Fruit fly (Drosophila melanogaster) whole organism, embryonic: ENCODE measurements around the gene Ctr9.

ENCODE experiments used
- ATbp ChIP-seq: fragments of 200-800 bp; sonication (Bioruptor generic); optimal IDR thresholded peaks from 2 replicates; lab custom pipeline; 2017; ENCODE audit warnings: missing biosample characterization, mild to moderate bottlenecking, missing genetic modification characterization, missing genetic modification reagents
- Atf6 ChIP-seq: fragments of 200-800 bp; sonication (Bioruptor generic); IDR thresholded peaks from 2 replicates; pipeline ENCODE4 v1.3.6; 2022; ENCODE audit warnings: missing biosample characterization, missing genetic modification characterization
- BEAF-32 ChIP-seq: fragments of 200-800 bp; sonication (Bioruptor generic); optimal IDR thresholded peaks from 3 replicates; lab custom pipeline; 2017; ENCODE audit warnings: missing biosample characterization, missing genetic modification characterization, mild to moderate bottlenecking, moderate library complexity, missing genetic modification reagents
- CG10654 ChIP-seq: fragments of 200-800 bp; sonication (Bioruptor generic); optimal IDR thresholded peaks from 2 replicates; lab custom pipeline; 2016; ENCODE audit warnings: missing biosample characterization, missing genetic modification characterization
- CG11696 ChIP-seq: fragments of 200-800 bp; sonication (Bioruptor generic); IDR thresholded peaks from 2 replicates; pipeline ENCODE4 v1.3.6; 2022; ENCODE audit warnings: missing biosample characterization, missing genetic modification characterization
- CG11723 ChIP-seq: fragments of 200-800 bp; sonication (Bioruptor generic); optimal IDR thresholded peaks from 2 replicates; lab custom pipeline; 2017; ENCODE audit warnings: missing biosample characterization, mild to moderate bottlenecking, missing genetic modification characterization
- CG12071 ChIP-seq: fragments of 200-800 bp; sonication (Bioruptor generic); optimal IDR thresholded peaks from 3 replicates; lab custom pipeline; 2018; ENCODE audit warnings: missing biosample characterization, mild to moderate bottlenecking, missing genetic modification characterization
- CG1233 ChIP-seq: fragments of 200-800 bp; sonication (Bioruptor generic); optimal IDR thresholded peaks from 4 replicates; lab custom pipeline; 2018; ENCODE audit warnings: missing biosample characterization, mild to moderate bottlenecking, missing genetic modification characterization
- CG12391 ChIP-seq: fragments of 200-800 bp; sonication (Bioruptor generic); optimal IDR thresholded peaks from 3 replicates; lab custom pipeline; 2018; ENCODE audit warnings: missing biosample characterization, mild to moderate bottlenecking, missing genetic modification characterization, moderate library complexity
- CG12769 ChIP-seq: fragments of 200-800 bp; sonication (Bioruptor generic); optimal IDR thresholded peaks from 2 replicates; lab custom pipeline; 2019; ENCODE audit warnings: missing biosample characterization, mild to moderate bottlenecking, missing genetic modification characterization, moderate library complexity
- CG14441 ChIP-seq: fragments of 200-800 bp; sonication (Bioruptor generic); IDR thresholded peaks from 2 replicates; pipeline ENCODE4 v1.3.6; 2022; ENCODE audit warnings: missing biosample characterization, missing genetic modification characterization
- CG15696 ChIP-seq: fragments of 200-800 bp; sonication (Bioruptor generic); optimal IDR thresholded peaks from 2 replicates; lab custom pipeline; 2019; ENCODE audit warnings: missing biosample characterization, mild to moderate bottlenecking, missing genetic modification characterization, moderate library complexity
- CG1603 ChIP-seq: fragments of 200-800 bp; sonication (Bioruptor generic); optimal IDR thresholded peaks from 2 replicates; lab custom pipeline; 2019; ENCODE audit warnings: missing biosample characterization, mild to moderate bottlenecking, missing genetic modification characterization, moderate library complexity
- CG16813 ChIP-seq: fragments of 200-800 bp; sonication (Bioruptor generic); IDR thresholded peaks from 3 replicates; pipeline ENCODE4 v1.3.6; 2022; ENCODE audit warnings: missing biosample characterization, missing genetic modification characterization; ENCODE audit not compliant: partially characterized antibody
- CG18011 ChIP-seq: fragments of 200-800 bp; sonication (Bioruptor generic); optimal IDR thresholded peaks from 2 replicates; lab custom pipeline; 2017; ENCODE audit warnings: missing biosample characterization, missing genetic modification characterization, mild to moderate bottlenecking, moderate library complexity, missing genotype
- CG18476 ChIP-seq: fragments of 200-800 bp; sonication (Bioruptor generic); optimal IDR thresholded peaks from 2 replicates; lab custom pipeline; 2016; ENCODE audit warnings: missing biosample characterization, mild to moderate bottlenecking, missing genetic modification characterization
- CG30403 ChIP-seq: fragments of 200-800 bp; sonication (Bioruptor generic); optimal IDR thresholded peaks from 3 replicates; lab custom pipeline; 2016; ENCODE audit warnings: missing biosample characterization, missing genetic modification characterization
- CG31224 ChIP-seq: fragments of 200-800 bp; sonication (Bioruptor generic); IDR thresholded peaks from 2 replicates; pipeline ENCODE4 v1.3.6; 2022; ENCODE audit warnings: missing biosample characterization, missing genetic modification characterization
- CG3726 ChIP-seq: fragments of 200-800 bp; sonication (Bioruptor generic); IDR thresholded peaks from 3 replicates; pipeline ENCODE4, ENCODE4 v1.3.6; 2022; ENCODE audit warnings: missing biosample characterization, missing genetic modification characterization
- CG3847 ChIP-seq: fragments of 200-800 bp; sonication (Bioruptor generic); IDR thresholded peaks from 2 replicates; pipeline ENCODE4 v1.3.6; 2022; ENCODE audit warnings: missing biosample characterization, missing genetic modification characterization
- CG4360 ChIP-seq: fragments of 200-800 bp; sonication (Bioruptor generic); IDR thresholded peaks from 2 replicates; pipeline ENCODE4 v1.3.6; 2022; ENCODE audit warnings: missing biosample characterization, missing genetic modification characterization
- CG4707 ChIP-seq: fragments of 200-800 bp; sonication (Bioruptor generic); optimal IDR thresholded peaks from 2 replicates; lab custom pipeline; 2018; ENCODE audit warnings: missing biosample characterization, mild to moderate bottlenecking, missing genetic modification characterization, moderate library complexity
- CG4730 ChIP-seq: fragments of 200-800 bp; sonication (Bioruptor generic); IDR thresholded peaks from 2 replicates; pipeline ENCODE4 v1.3.6; 2022; ENCODE audit warnings: missing biosample characterization, missing genetic modification characterization
- CG6765 ChIP-seq: fragments of 200-800 bp; sonication (Bioruptor generic); optimal IDR thresholded peaks from 3 replicates; lab custom pipeline; 2017; ENCODE audit warnings: missing biosample characterization, mild to moderate bottlenecking, missing genetic modification characterization
- CG9437 ChIP-seq: fragments of 200-800 bp; sonication (Bioruptor generic); optimal IDR thresholded peaks from 2 replicates; lab custom pipeline; 2018; ENCODE audit warnings: missing biosample characterization, mild to moderate bottlenecking, missing genetic modification characterization
- Deaf1 ChIP-seq: fragments of 200-800 bp; optimal IDR thresholded peaks from 3 replicates; lab custom pipeline; 2019; ENCODE audit warnings: missing biosample characterization, mild to moderate bottlenecking, missing genetic modification characterization, moderate library complexity
- E2f2 ChIP-seq: fragments of 200-800 bp; sonication (Bioruptor generic); IDR thresholded peaks from 2 replicates; pipeline ENCODE4 v1.3.6; 2022; ENCODE audit warnings: missing biosample characterization, missing genetic modification characterization
- Fer1 ChIP-seq: fragments of 200-800 bp; sonication (Bioruptor generic); optimal IDR thresholded peaks from 2 replicates; lab custom pipeline; 2017; ENCODE audit warnings: missing biosample characterization, mild to moderate bottlenecking, missing genetic modification characterization
- Fer2 ChIP-seq: fragments of 200-800 bp; sonication (Bioruptor generic); optimal IDR thresholded peaks from 2 replicates; lab custom pipeline; 2018; ENCODE audit warnings: missing biosample characterization, mild to moderate bottlenecking, missing genetic modification characterization, moderate library complexity
- HLH3B ChIP-seq: fragments of 200-800 bp; sonication (Bioruptor generic); IDR thresholded peaks from 2 replicates; pipeline ENCODE4 v1.3.6; 2022; ENCODE audit warnings: missing biosample characterization, missing genetic modification characterization
- Meics ChIP-seq: fragments of 200-800 bp; sonication (Bioruptor generic); optimal IDR thresholded peaks from 2 replicates; lab custom pipeline; 2017; ENCODE audit warnings: missing biosample characterization, mild to moderate bottlenecking, missing genetic modification characterization
- ac ChIP-seq: fragments of 200-800 bp; sonication (Bioruptor generic); optimal IDR thresholded peaks from 3 replicates; lab custom pipeline; 2017; ENCODE audit warnings: missing biosample characterization, mild to moderate bottlenecking, missing genetic modification characterization
- br ChIP-seq: fragments of >200 bp; optimal IDR thresholded peaks from 2 replicates; lab custom pipeline; 2017
- btn ChIP-seq: fragments of 200-800 bp; sonication (Bioruptor generic); optimal IDR thresholded peaks from 2 replicates; lab custom pipeline; 2016; ENCODE audit warnings: missing biosample characterization, missing genetic modification characterization
- ci ChIP-seq: fragments of 200-800 bp; sonication (Bioruptor generic); IDR thresholded peaks from 3 replicates; pipeline ENCODE4 v1.3.6; 2022; ENCODE audit warnings: missing biosample characterization, missing genetic modification characterization
- crol ChIP-seq: fragments of 200-800 bp; sonication (Bioruptor generic); IDR thresholded peaks from 2 replicates; pipeline ENCODE4 v1.3.6; 2022; ENCODE audit warnings: missing biosample characterization, missing genetic modification characterization
- dysf ChIP-seq: fragments of 200-800 bp; sonication (Bioruptor generic); IDR thresholded peaks from 3 replicates; pipeline ENCODE4 v1.3.6; 2022; ENCODE audit warnings: missing biosample characterization, missing genetic modification characterization
- grau ChIP-seq: fragments of 200-800 bp; optimal IDR thresholded peaks from 3 replicates; lab custom pipeline; 2019; ENCODE audit warnings: missing biosample characterization, mild to moderate bottlenecking, missing genetic modification characterization, moderate library complexity
- grn ChIP-seq: fragments of 200-800 bp; sonication (Bioruptor generic); optimal IDR thresholded peaks from 3 replicates; lab custom pipeline; 2017; ENCODE audit warnings: missing biosample characterization, missing genetic modification characterization
- hbn ChIP-seq: fragments of 200-800 bp; sonication (Bioruptor generic); IDR thresholded peaks from 2 replicates; pipeline ENCODE4 v1.3.6; 2022; ENCODE audit warnings: missing biosample characterization, missing genetic modification characterization; ENCODE audit not compliant: partially characterized antibody
- lbe ChIP-seq: fragments of 200-800 bp; sonication (Bioruptor generic); optimal IDR thresholded peaks from 2 replicates; lab custom pipeline; 2016; ENCODE audit warnings: missing biosample characterization, mild to moderate bottlenecking, missing genetic modification characterization
- ro ChIP-seq: fragments of 200-800 bp; sonication (Bioruptor generic); IDR thresholded peaks from 2 replicates; pipeline ENCODE4 v1.3.6; 2022; ENCODE audit warnings: missing biosample characterization, missing genetic modification characterization
- row ChIP-seq: fragments of 200-800 bp; sonication (Bioruptor generic); IDR thresholded peaks from 3 replicates; pipeline ENCODE4 v1.3.6; 2022; ENCODE audit warnings: missing biosample characterization, missing genetic modification characterization
- tll ChIP-seq, 2 experiments: fragments of 200-800 bp in 1 of 2; fragments of >200 bp in 1 of 2; sonication (Bioruptor generic) in 1 of 2; optimal IDR thresholded peaks; 2 replicates each; lab custom pipeline; 2017 to 2019; ENCODE audit warnings: missing biosample characterization in 2 of 2, missing genetic modification characterization in 2 of 2, mild to moderate bottlenecking in 1 of 2, moderate library complexity in 1 of 2
- zfh1 ChIP-seq: fragments of 200-800 bp; sonication (Bioruptor generic); IDR thresholded peaks from 3 replicates; pipeline ENCODE4 v1.3.6; 2022; ENCODE audit warnings: missing biosample characterization, missing genetic modification characterization

Gene Ctr9

DNA sequence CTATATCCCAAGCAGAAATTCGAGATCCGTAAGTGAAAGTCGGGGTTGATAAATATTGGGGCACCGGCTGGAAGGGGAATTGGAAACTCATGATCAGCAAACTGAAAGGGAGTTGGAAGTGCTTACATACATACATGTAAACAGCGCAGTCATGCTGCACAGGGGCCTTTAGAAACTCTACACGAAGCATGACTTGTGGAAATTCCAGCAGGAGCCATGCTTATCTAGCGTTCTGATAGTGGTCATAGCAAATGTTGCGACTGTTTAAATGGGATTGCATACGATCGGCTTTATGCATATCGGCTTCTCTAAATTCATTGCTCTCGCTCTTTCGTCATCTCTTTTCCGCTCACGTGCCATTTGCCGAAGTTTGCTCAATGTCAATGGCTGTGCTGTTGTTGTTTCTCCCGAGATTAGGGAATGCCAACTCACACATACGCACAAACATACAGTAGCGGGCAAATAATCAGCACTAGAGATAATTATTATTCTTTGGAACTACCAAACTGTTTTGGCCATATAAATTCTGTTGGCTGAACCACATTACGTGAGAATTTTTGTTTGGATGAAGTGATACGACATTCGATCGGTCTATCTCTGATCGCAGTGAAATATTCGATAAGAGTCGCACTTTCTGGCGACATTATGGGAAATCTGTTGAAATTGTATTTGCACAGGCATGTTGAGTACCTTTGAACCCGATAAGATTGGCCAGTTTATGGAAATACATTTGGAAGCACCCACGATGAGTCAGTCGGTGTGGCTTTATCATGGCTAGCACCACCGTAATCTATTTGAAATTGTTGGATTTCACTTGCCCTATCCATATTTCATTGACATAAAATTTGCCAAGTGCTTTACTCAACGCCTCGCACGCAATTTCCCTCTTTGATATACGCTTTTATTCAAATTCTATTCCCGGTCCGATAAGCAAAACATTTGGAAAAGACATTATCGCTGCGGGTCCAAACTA is 29.3 kb downstream of the Ctr9 start (continued):
- TF ChIP-seq CG1233 (no peak), CG4707 (no peak), br (lab: Kevin White, UChicago) (no peak), grau (tag; lab: Kevin White, UChicago) (peak; percentile 15), CG6765 (GFP tag; lab: Kevin White, UChicago) (no peak), lbe (GFP tag; lab: Kevin White, UChicago) (peak; percentile 48), crol (GFP tag; lab: Robert Waterston, UW) (no peak), CG30403 (GFP tag; lab: Kevin White, UChicago) (no peak), Atf6 (GFP tag; lab: Robert Waterston, UW) (peak; percentile 26; the same call in 1 of the 2 replicates), Meics (peak; percentile 38), CG31224 (GFP tag; lab: Robert Waterston, UW) (no peak), CG18011 (no peak), CG12071 (GFP tag; lab: Kevin White, UChicago) (no peak), Fer1 (peak; percentile 22), zfh1 (GFP tag; lab: Robert Waterston, UW) (0 out of 3 replicates have a peak, but pooled peaks have one; percentile 11), btn (GFP tag; lab: Kevin White, UChicago) (no peak), CG3726 (no peak), CG11723 (GFP tag; lab: Kevin White, UChicago) (no peak), CG15696 (tag; lab: Kevin White, UChicago) (no peak), CG4360 (GFP tag; lab: Robert Waterston, UW) (peak; percentile 67; the same call in 1 of the 2 replicates), CG9437 (GFP tag; lab: Kevin White, UChicago) (no peak), CG18476 (no peak), BEAF-32 (no peak), ci (0 out of 3 replicates have a peak, but pooled peaks have one; percentile 37), grn (GFP tag; lab: Kevin White, UChicago) (peak; percentile 93), CG4730 (GFP tag; lab: Robert Waterston, UW) (no peak), ro (GFP tag; lab: Robert Waterston, UW) (no peak), HLH3B (0 out of 2 replicates have a peak, but pooled peaks have one; percentile 5), hbn (GFP tag; lab: Robert Waterston, UW) (no peak), CG1603 (tag; lab: Kevin White, UChicago) (no peak), ac (GFP tag; lab: Kevin White, UChicago) (no peak), CG16813 (GFP tag; lab: Robert Waterston, UW) (no peak), CG14441 (GFP tag; lab: Robert Waterston, UW) (peak; percentile 13; the same call in 1 of the 2 replicates), dysf (GFP tag; lab: Robert Waterston, UW) (0 out of 3 replicates have a peak, but pooled peaks have one; percentile 22), CG10654 (GFP tag; lab: Kevin White, UChicago) (no peak), CG12391 (no peak), CG3847 (no peak), row (GFP tag; lab: Robert Waterston, UW) (no peak), ATbp (no peak), tll (GFP tag; optimal IDR thresholded peaks at IDR 0.05; lab: Kevin White, UChicago) (peak in 1 of 2 experiments; percentile 43), Deaf1 (tag; lab: Kevin White, UChicago) (no peak), Fer2 (tag; lab: Kevin White, UChicago) (no peak), E2f2 (GFP tag; lab: Robert Waterston, UW) (no peak), CG12769 (peak; percentile 52), CG11696 (peak; percentile 91)
